Worm (Caenorhabditis elegans) whole organism, mixed stage, embryonic: ENCODE measurements around the gene syx-5.

Experiments used
- M03D4.4 ChIP-seq: sonication (generic microtip); optimal IDR thresholded peaks from 2 replicates; lab custom pipeline; 2017; ENCODE audit warnings: mild to moderate bottlenecking, missing genetic modification characterization, missing compliant biosample characterization
- bed-3 ChIP-seq: fragments of 200-800 bp; sonication (Bioruptor generic); optimal IDR thresholded peaks from 3 replicates; lab custom pipeline; 2018; ENCODE audit warnings: mild to moderate bottlenecking, missing genetic modification characterization, moderate library complexity, missing compliant biosample characterization
- blmp-1 ChIP-seq: fragments of 150-350 bp; optimal IDR thresholded peaks from 2 replicates; lab custom pipeline; 2014; ENCODE audit warnings: missing biosample characterization, missing genetic modification characterization
- ceh-39 ChIP-seq: fragments of 150-350 bp; optimal IDR thresholded peaks from 2 replicates; lab custom pipeline; 2014; ENCODE audit warnings: missing biosample characterization, missing genetic modification characterization
- ceh-43 ChIP-seq: fragments of 200-800 bp; sonication (Bioruptor generic); optimal IDR thresholded peaks from 2 replicates; lab custom pipeline; 2018; ENCODE audit warnings: mild to moderate bottlenecking, missing genetic modification characterization, moderate library complexity, missing compliant biosample characterization
- ceh-83 ChIP-seq: fragments of 200-800 bp; sonication (Bioruptor generic); optimal IDR thresholded peaks from 2 replicates; lab custom pipeline; 2018; ENCODE audit warnings: mild to moderate bottlenecking, missing genetic modification characterization, missing compliant biosample characterization
- ces-1 ChIP-seq: fragments of 150-350 bp; optimal IDR thresholded peaks from 2 replicates; lab custom pipeline; 2014; ENCODE audit warnings: missing biosample characterization, missing genetic modification reagents, missing genetic modification characterization
- cnd-1 ChIP-seq: fragments of 200-800 bp; sonication (Bioruptor generic); optimal IDR thresholded peaks from 2 replicates; lab custom pipeline; 2018; ENCODE audit warnings: mild to moderate bottlenecking, missing genetic modification characterization, missing compliant biosample characterization
- drap-1 ChIP-seq: fragments of 200-800 bp; sonication (Bioruptor generic); optimal IDR thresholded peaks from 3 replicates; lab custom pipeline; 2018; ENCODE audit warnings: mild to moderate bottlenecking, missing genetic modification characterization, missing compliant biosample characterization
- elt-1 ChIP-seq: sonication (generic microtip); optimal IDR thresholded peaks from 2 replicates; lab custom pipeline; 2017; ENCODE audit warnings: missing genetic modification characterization, mild to moderate bottlenecking, missing compliant biosample characterization, antibody characterized with exemption, moderate library complexity, borderline replicate concordance; ENCODE audit not compliant: insufficient read depth
- elt-3 ChIP-seq: fragments of 150-350 bp; optimal IDR thresholded peaks from 2 replicates; lab custom pipeline; 2014; ENCODE audit warnings: missing biosample characterization, missing genetic modification characterization
- flh-1 ChIP-seq: fragments of 200-800 bp; sonication (Bioruptor generic); optimal IDR thresholded peaks from 2 replicates; lab custom pipeline; 2018; ENCODE audit warnings: mild to moderate bottlenecking, missing genetic modification characterization, moderate library complexity, missing compliant biosample characterization
- ham-2 ChIP-seq: fragments of 200-800 bp; sonication (Bioruptor generic); optimal IDR thresholded peaks from 2 replicates; lab custom pipeline; 2018; ENCODE audit warnings: mild to moderate bottlenecking, missing genetic modification characterization, missing compliant biosample characterization
- hlh-1 ChIP-seq: fragments of 150-350 bp; optimal IDR thresholded peaks from 2 replicates; lab custom pipeline; 2014; ENCODE audit warnings: missing biosample characterization, missing genetic modification reagents, missing genetic modification characterization
- lin-13 ChIP-seq: fragments of 150-350 bp; optimal IDR thresholded peaks from 2 replicates; lab custom pipeline; 2014; ENCODE audit warnings: missing biosample characterization, missing genetic modification characterization
- lin-32 ChIP-seq: fragments of 200-800 bp; sonication (Bioruptor generic); optimal IDR thresholded peaks from 2 replicates; lab custom pipeline; 2018; ENCODE audit warnings: mild to moderate bottlenecking, missing genetic modification characterization, missing compliant biosample characterization
- lsy-2 ChIP-seq: fragments of 150-350 bp; optimal IDR thresholded peaks from 2 replicates; lab custom pipeline; 2014; ENCODE audit warnings: missing biosample characterization, missing genetic modification characterization
- mab-5 ChIP-seq: fragments of 150-350 bp; optimal IDR thresholded peaks from 2 replicates; lab custom pipeline; 2014; ENCODE audit warnings: missing biosample characterization, missing genetic modification characterization
- mep-1 ChIP-seq: fragments of 150-350 bp; optimal IDR thresholded peaks from 2 replicates; lab custom pipeline; 2017; ENCODE audit warnings: missing biosample characterization, missing genetic modification reagents, missing genetic modification characterization, inconsistent platforms
- mls-2 ChIP-seq: sonication (generic microtip); optimal IDR thresholded peaks from 2 replicates; lab custom pipeline; 2016; ENCODE audit warnings: mild to moderate bottlenecking, missing genetic modification characterization, moderate library complexity, missing compliant biosample characterization
- nhr-12 ChIP-seq: fragments of 150-350 bp; optimal IDR thresholded peaks from 2 replicates; lab custom pipeline; 2014; ENCODE audit warnings: missing biosample characterization, missing genetic modification characterization
- nhr-2 ChIP-seq: fragments of 150-350 bp; optimal IDR thresholded peaks from 2 replicates; lab custom pipeline; 2014; ENCODE audit warnings: missing biosample characterization, missing genetic modification characterization
- nhr-237 ChIP-seq: fragments of 150-350 bp; optimal IDR thresholded peaks from 2 replicates; lab custom pipeline; 2014; ENCODE audit warnings: missing biosample characterization, missing genetic modification characterization
- nhr-28 ChIP-seq: fragments of 150-350 bp; optimal IDR thresholded peaks from 2 replicates; lab custom pipeline; 2014; ENCODE audit warnings: missing biosample characterization, missing genetic modification characterization
- nhr-76 ChIP-seq: sonication (generic microtip); optimal IDR thresholded peaks from 2 replicates; lab custom pipeline; 2017; ENCODE audit warnings: missing biosample characterization, missing genetic modification characterization
- pha-4 ChIP-seq: fragments of 150-350 bp; optimal IDR thresholded peaks from 2 replicates; lab custom pipeline; 2018; ENCODE audit warnings: missing biosample characterization, missing genetic modification reagents, missing genetic modification characterization
- sem-2 ChIP-seq: fragments of 200-800 bp; sonication (Bioruptor generic); optimal IDR thresholded peaks from 2 replicates; lab custom pipeline; 2018; ENCODE audit warnings: mild to moderate bottlenecking, missing genetic modification characterization, missing compliant biosample characterization
- snpc-4 ChIP-seq: fragments of 150-350 bp; optimal IDR thresholded peaks from 2 replicates; lab custom pipeline; 2014; ENCODE audit warnings: missing biosample characterization, missing genetic modification characterization
- sptf-1 ChIP-seq: sonication (generic microtip); optimal IDR thresholded peaks from 2 replicates; lab custom pipeline; 2017; ENCODE audit warnings: mild to moderate bottlenecking, missing genetic modification characterization, moderate library complexity, missing compliant biosample characterization
- tbx-8 ChIP-seq: fragments of 200-800 bp; sonication (Bioruptor generic); optimal IDR thresholded peaks from 2 replicates; lab custom pipeline; 2018; ENCODE audit warnings: mild to moderate bottlenecking, missing genetic modification characterization, moderate library complexity, missing compliant biosample characterization
- unc-120 ChIP-seq: sonication (generic microtip); optimal IDR thresholded peaks from 2 replicates; lab custom pipeline; 2017; ENCODE audit warnings: missing genetic modification characterization, missing compliant biosample characterization; ENCODE audit not compliant: poor library complexity, severe bottlenecking
- unc-39 ChIP-seq: fragments of 150-350 bp; optimal IDR thresholded peaks from 2 replicates; lab custom pipeline; 2014; ENCODE audit warnings: missing biosample characterization, missing genetic modification characterization
- unc-62 ChIP-seq: fragments of 150-350 bp; optimal IDR thresholded peaks from 2 replicates; lab custom pipeline; 2014; ENCODE audit warnings: missing biosample characterization, missing genetic modification reagents, missing genetic modification characterization
- zip-8 ChIP-seq: fragments of 150-350 bp; optimal IDR thresholded peaks from 2 replicates; lab custom pipeline; 2014; ENCODE audit warnings: missing biosample characterization, missing genetic modification characterization
- ztf-11 ChIP-seq: fragments of 150-350 bp; optimal IDR thresholded peaks from 2 replicates; lab custom pipeline; 2014; ENCODE audit warnings: missing biosample characterization, missing genetic modification characterization

syx-5 gene

ce11 chrV:11782809-11783440 is 18.2 kb downstream of the syx-5 start, which contains the start of gene F55A11.11:
Gene F55A11.11 (plus strand): TSS chrV:11783149.
- peak; percentile 90 for TF ChIP-seq flh-1 (GFP tag; lab: Kevin White, UChicago)
- TF ChIP-seq nhr-2 (tag; lab: Kevin White, UChicago), result no peak
- TF ChIP-seq sem-2 (GFP tag; lab: Kevin White, UChicago), result peak; percentile 94
- TF ChIP-seq nhr-237 (tag; lab: Kevin White, UChicago), result peak; percentile 41
- peak; percentile 85 for TF ChIP-seq nhr-12 (tag; lab: Kevin White, UChicago)
- peak; percentile 52 for TF ChIP-seq unc-39
- peak; percentile 97 for TF ChIP-seq ceh-83
- TF ChIP-seq blmp-1 (tag; lab: Kevin White, UChicago), result no peak
- no peak for TF ChIP-seq elt-3 (tag; lab: Kevin White, UChicago)
- TF ChIP-seq lin-32 (GFP tag; lab: Kevin White, UChicago), result peak; percentile 96
- TF ChIP-seq tbx-8 (GFP tag; lab: Kevin White, UChicago), result peak; percentile 86
- TF ChIP-seq mls-2 (tag; lab: Kevin White, UChicago), result peak; percentile 98
- TF ChIP-seq elt-1 (tag; lab: Kevin White, UChicago), result peak; percentile 17
- peak; percentile 73 for TF ChIP-seq unc-62 (GFP tag; lab: Kevin White, UChicago)
- TF ChIP-seq lsy-2 (tag; lab: Kevin White, UChicago), result peak; percentile 28
- TF ChIP-seq mep-1 (tag; lab: Kevin White, UChicago), result peak; percentile 57
- peak; percentile 28 for TF ChIP-seq ceh-39 (tag; lab: Kevin White, UChicago)
- TF ChIP-seq hlh-1, result peak; percentile 60
- peak; percentile 98 for TF ChIP-seq ham-2
- peak; percentile 98 for TF ChIP-seq sptf-1 (tag; lab: Kevin White, UChicago)
- TF ChIP-seq ceh-43 (GFP tag; lab: Kevin White, UChicago), result peak; percentile 92
- peak; percentile 95 for TF ChIP-seq unc-120
- no peak for TF ChIP-seq snpc-4 (tag; lab: Kevin White, UChicago)
- peak; percentile 97 for TF ChIP-seq cnd-1 (tag; lab: Kevin White, UChicago)
- TF ChIP-seq pha-4 (tag; lab: Kevin White, UChicago), result peak; percentile 92
- TF ChIP-seq ces-1, result no peak
- TF ChIP-seq nhr-28, result peak; percentile 46
- peak; percentile 60 for TF ChIP-seq ztf-11 (tag; lab: Kevin White, UChicago)
- peak; percentile 97 for TF ChIP-seq M03D4.4
- TF ChIP-seq mab-5 (tag; lab: Kevin White, UChicago), result no peak
- TF ChIP-seq drap-1, result peak; percentile 99
- no peak for TF ChIP-seq zip-8 (tag; lab: Kevin White, UChicago)
- TF ChIP-seq bed-3 (GFP tag; lab: Kevin White, UChicago), result peak; percentile 91
- TF ChIP-seq nhr-76 (tag; lab: Kevin White, UChicago), result no peak
- peak; percentile 83 for TF ChIP-seq lin-13 (tag; lab: Kevin White, UChicago)

- no peak for TF ChIP-seq nhr-76 (tag; lab: Kevin White, UChicago)
- no peak for TF ChIP-seq sem-2 (GFP tag; lab: Kevin White, UChicago)
- TF ChIP-seq zip-8 (tag; lab: Kevin White, UChicago), result no peak
- no peak for TF ChIP-seq unc-120
- no peak for TF ChIP-seq ham-2
- TF ChIP-seq lsy-2 (tag; lab: Kevin White, UChicago), result no peak
- TF ChIP-seq drap-1, result no peak
- TF ChIP-seq pha-4 (tag; lab: Kevin White, UChicago), result no peak
- no peak for TF ChIP-seq bed-3 (GFP tag; lab: Kevin White, UChicago)
- TF ChIP-seq ceh-83, result no peak
- TF ChIP-seq mep-1 (tag; lab: Kevin White, UChicago), result no peak
- TF ChIP-seq ztf-11 (tag; lab: Kevin White, UChicago), result no peak
- no peak for TF ChIP-seq ceh-39 (tag; lab: Kevin White, UChicago)
- no peak for TF ChIP-seq elt-3 (tag; lab: Kevin White, UChicago)
- TF ChIP-seq lin-13 (tag; lab: Kevin White, UChicago), result no peak
- TF ChIP-seq mab-5 (tag; lab: Kevin White, UChicago), result no peak
- no peak for TF ChIP-seq unc-39
- no peak for TF ChIP-seq ces-1
- no peak for TF ChIP-seq nhr-237 (tag; lab: Kevin White, UChicago)
These were observed 22.6 kb downstream of the syx-5 start, which contains the start of gene F55A11.7 for ce11 chrV:11787258-11787657. Gene F55A11.7 (minus strand): TSS chrV:11787443.
